ENCODE assay signal across 2 fruit fly cellular contexts in genomic region chrX:15448136-15448535, dm6.
TF ChIP-seq lines count a peak whose summit lies in the region.

No protein-coding gene starts in this region.

TF ChIP-seq in whole organism, prepupa, 60 proteins besides CTCF, POLR2A, EP300 and RAD21:
- TF ChIP-seq svp (GFP tag; lab: Kevin White, UChicago) (peak; percentile 92), CG32006 (GFP tag; optimal IDR thresholded peaks at IDR 0.05; lab: Kevin White, UChicago) (no peak), dsx (GFP tag; optimal IDR thresholded peaks at IDR 0.05; lab: Kevin White, UChicago; ENCODE audit: poor library complexity, severe bottlenecking) (no peak), Sox15 (GFP tag; optimal IDR thresholded peaks at IDR 0.05; lab: Kevin White, UChicago) (no peak), Eip78C (GFP tag; lab: Kevin White, UChicago) (no peak), cyc (GFP tag; optimal IDR thresholded peaks at IDR 0.05; lab: Kevin White, UChicago) (no peak)

TF ChIP-seq in whole organism, pupa, 21 proteins besides CTCF, POLR2A, EP300 and RAD21:
- TF ChIP-seq EcR (GFP tag; optimal IDR thresholded peaks at IDR 0.05; lab: Kevin White, UChicago), result peak; percentile 9
- TF ChIP-seq CG9948 (tag; optimal IDR thresholded peaks at IDR 0.05; lab: Kevin White, UChicago), result no peak
TF ChIP-seq in whole organism, pupa: peak in this region for 1.
